Fruit fly (Drosophila melanogaster): ENCODE results near the gene CG8119.

DNA sequence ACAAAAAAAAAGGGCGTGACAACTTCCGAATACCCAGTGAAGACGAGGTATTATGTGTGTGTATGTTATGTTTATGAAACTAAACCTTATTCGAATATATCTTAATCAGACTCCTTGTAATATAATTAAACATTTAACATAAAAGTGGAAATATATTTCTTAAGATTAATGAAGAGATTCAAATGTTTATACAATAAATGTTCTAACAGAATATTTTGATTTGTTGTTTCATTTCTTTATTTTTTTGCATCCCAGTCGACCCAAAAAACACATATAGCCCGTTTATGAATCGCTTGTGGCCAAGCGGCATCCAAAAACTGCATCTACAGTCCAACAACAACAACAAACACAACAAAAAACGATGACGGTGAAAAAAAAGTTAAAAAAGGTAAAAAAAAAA lies 20.3 kb upstream of the CG8119 start:
- TF ChIP-seq usp (GFP tag; optimal IDR thresholded peaks at IDR 0.05), result no peak
- no peak for TF ChIP-seq Dll (optimal IDR thresholded peaks at IDR 0.05)
- TF ChIP-seq psq (optimal IDR thresholded peaks at IDR 0.05), result no peak
- no peak for TF ChIP-seq CG8478 (optimal IDR thresholded peaks at IDR 0.05)
- peak; percentile 58 for TF ChIP-seq pan (optimal IDR thresholded peaks at IDR 0.05)
- no peak for TF ChIP-seq EcR (GFP tag; optimal IDR thresholded peaks at IDR 0.05)
